Fruit fly (Drosophila melanogaster) whole organism, embryonic: Measurements from ENCODE around the gene CG15528.

Experiments
- CG1603 ChIP-seq: fragments of 200-800 bp; sonication (Bioruptor generic); optimal IDR thresholded peaks from 2 replicates; lab custom pipeline; 2019; ENCODE audit warnings: missing biosample characterization, mild to moderate bottlenecking, missing genetic modification characterization, moderate library complexity
- Dll ChIP-seq: fragments of 200-800 bp; sonication (Bioruptor generic); IDR thresholded peaks from 4 replicates; pipeline ENCODE4 v1.3.6; 2022; ENCODE audit warnings: missing biosample characterization, missing genetic modification characterization; ENCODE audit not compliant: partially characterized antibody
- Doc3 ChIP-seq: fragments of 200-800 bp; sonication (Bioruptor generic); IDR thresholded peaks from 3 replicates; pipeline ENCODE4 v1.3.6; 2022; ENCODE audit warnings: missing biosample characterization, missing genetic modification characterization; ENCODE audit not compliant: partially characterized antibody
- abd-A ChIP-seq: fragments of 200-800 bp; sonication (Bioruptor generic); optimal IDR thresholded peaks from 3 replicates; lab custom pipeline; 2019; ENCODE audit warnings: missing biosample characterization, mild to moderate bottlenecking, missing genetic modification characterization, moderate library complexity
- chif ChIP-seq, 2 experiments: fragments of 200-800 bp; sonication (Bioruptor generic); optimal IDR thresholded peaks; 3 replicates each; lab custom pipeline; 2016; ENCODE audit warnings: missing biosample characterization in 2 of 2, missing genetic modification characterization in 2 of 2

- TF ChIP-seq Doc3 (no peak), Dll (GFP tag; lab: Robert Waterston, UW) (no peak), chif (GFP tag; optimal IDR thresholded peaks at IDR 0.05; lab: Kevin White, UChicago) (no peak), abd-A (tag; lab: Kevin White, UChicago) (no peak), CG1603 (tag; lab: Kevin White, UChicago) (no peak)
These were observed 49.0 kb upstream of the CG15528 start for dm6 chr3R:30100976-30101332.
